Fruit fly (Drosophila melanogaster) whole organism, embryonic: ENCODE data around the gene N.
A peak's percentile ranks its signal among the peaks of the same experiment; 100 is the strongest.

Experiments used
- CG10462 ChIP-seq: fragments of 200-800 bp; sonication (Bioruptor generic); optimal IDR thresholded peaks from 2 replicates; lab custom pipeline; 2016; ENCODE audit warnings: missing biosample characterization, missing genetic modification characterization
- CG11085 ChIP-seq: fragments of 200-800 bp; sonication (Bioruptor generic); IDR thresholded peaks from 2 replicates; pipeline ENCODE4 v1.3.6; 2022; ENCODE audit warnings: missing biosample characterization, missing genetic modification characterization
- CG11560 ChIP-seq: fragments of 200-800 bp; sonication (Bioruptor generic); IDR thresholded peaks from 3 replicates; pipeline ENCODE4 v1.3.6; 2022; ENCODE audit warnings: missing biosample characterization, missing genetic modification characterization
- CG13424 ChIP-seq: fragments of 200-800 bp; sonication (Bioruptor generic); optimal IDR thresholded peaks from 2 replicates; lab custom pipeline; 2019; ENCODE audit warnings: missing biosample characterization, mild to moderate bottlenecking, missing genetic modification characterization, moderate library complexity
- CG14441 ChIP-seq: fragments of 200-800 bp; sonication (Bioruptor generic); IDR thresholded peaks from 2 replicates; pipeline ENCODE4 v1.3.6; 2022; ENCODE audit warnings: missing biosample characterization, missing genetic modification characterization
- CG15269 ChIP-seq: fragments of 200-800 bp; sonication (Bioruptor generic); optimal IDR thresholded peaks from 2 replicates; lab custom pipeline; 2018; ENCODE audit warnings: missing biosample characterization, mild to moderate bottlenecking, missing genetic modification characterization, moderate library complexity
- CG15696 ChIP-seq: fragments of 200-800 bp; sonication (Bioruptor generic); optimal IDR thresholded peaks from 2 replicates; lab custom pipeline; 2019; ENCODE audit warnings: missing biosample characterization, mild to moderate bottlenecking, missing genetic modification characterization, moderate library complexity
- CG1647 ChIP-seq: fragments of 200-800 bp; sonication (Bioruptor generic); optimal IDR thresholded peaks from 3 replicates; lab custom pipeline; 2016; ENCODE audit warnings: missing biosample characterization, missing genetic modification characterization
- CG2129 ChIP-seq: fragments of 200-800 bp; sonication (Bioruptor generic); IDR thresholded peaks from 2 replicates; pipeline ENCODE4 v1.3.6; 2022; ENCODE audit warnings: missing biosample characterization, missing genetic modification characterization; ENCODE audit not compliant: partially characterized antibody
- CG2199 ChIP-seq: fragments of 200-800 bp; sonication (Bioruptor generic); IDR thresholded peaks from 3 replicates; pipeline ENCODE4 v1.3.6; 2022; ENCODE audit warnings: missing biosample characterization, missing genetic modification characterization
- CG32532 ChIP-seq: fragments of 200-800 bp; sonication (Bioruptor generic); IDR thresholded peaks from 2 replicates; pipeline ENCODE4 v1.3.6; 2022; ENCODE audit warnings: missing biosample characterization, missing genetic modification characterization
- CG32767 ChIP-seq: fragments of 200-800 bp; sonication (Bioruptor generic); IDR thresholded peaks from 2 replicates; pipeline ENCODE4 v1.3.6; 2022; ENCODE audit warnings: missing biosample characterization, missing genetic modification characterization
- CG3407 ChIP-seq: fragments of 200-800 bp; sonication (Bioruptor generic); optimal IDR thresholded peaks from 2 replicates; lab custom pipeline; 2018; ENCODE audit warnings: missing biosample characterization, mild to moderate bottlenecking, missing genetic modification characterization
- CG34422 ChIP-seq: fragments of 200-800 bp; sonication (Bioruptor generic); IDR thresholded peaks from 3 replicates; pipeline ENCODE4 v1.3.6; 2022; ENCODE audit warnings: missing biosample characterization, missing genetic modification characterization
- CG3995 ChIP-seq: fragments of 200-800 bp; sonication (Bioruptor generic); optimal IDR thresholded peaks from 3 replicates; lab custom pipeline; 2016; ENCODE audit warnings: missing biosample characterization, missing genetic modification characterization
- CG4617 ChIP-seq: fragments of 200-800 bp; sonication (Bioruptor generic); optimal IDR thresholded peaks from 3 replicates; lab custom pipeline; 2016; ENCODE audit warnings: missing biosample characterization, missing genetic modification characterization, borderline replicate concordance
- CG4820 ChIP-seq: fragments of 200-800 bp; sonication (Bioruptor generic); optimal IDR thresholded peaks from 3 replicates; lab custom pipeline; 2016; ENCODE audit warnings: missing biosample characterization, missing genetic modification characterization
- CG6689 ChIP-seq: fragments of 200-800 bp; sonication (Bioruptor generic); IDR thresholded peaks from 2 replicates; pipeline ENCODE4 v1.3.6; 2022; ENCODE audit warnings: missing biosample characterization, missing genetic modification characterization
- CG7839 ChIP-seq: fragments of 200-800 bp; sonication (Bioruptor generic); optimal IDR thresholded peaks from 3 replicates; lab custom pipeline; 2018; ENCODE audit warnings: missing biosample characterization, mild to moderate bottlenecking, missing genetic modification characterization, moderate library complexity
- CG9215 ChIP-seq: fragments of 200-800 bp; sonication (Bioruptor generic); IDR thresholded peaks from 2 replicates; pipeline ENCODE4 v1.3.6; 2022; ENCODE audit warnings: missing biosample characterization, missing genetic modification characterization
- CHES-1-like ChIP-seq: fragments of 200-800 bp; sonication (Bioruptor generic); optimal IDR thresholded peaks from 2 replicates; lab custom pipeline; 2016; ENCODE audit warnings: missing biosample characterization, missing genetic modification characterization
- Dp ChIP-seq: fragments of 200-800 bp; sonication (Bioruptor generic); optimal IDR thresholded peaks from 2 replicates; lab custom pipeline; 2018; ENCODE audit warnings: missing biosample characterization, mild to moderate bottlenecking, missing genetic modification characterization, moderate library complexity
- Drgx ChIP-seq: fragments of 200-800 bp; sonication (Bioruptor generic); IDR thresholded peaks from 2 replicates; pipeline ENCODE4 v1.3.6; 2022; ENCODE audit warnings: missing biosample characterization, missing genetic modification characterization
- E2f1 ChIP-seq: fragments of 200-800 bp; sonication (Bioruptor generic); IDR thresholded peaks from 2 replicates; pipeline ENCODE4 v1.3.6; 2022; ENCODE audit warnings: missing biosample characterization, missing genetic modification characterization
- ERR ChIP-seq: fragments of 200-800 bp; sonication (Bioruptor generic); optimal IDR thresholded peaks from 2 replicates; lab custom pipeline; 2016; ENCODE audit warnings: missing biosample characterization, missing genetic modification characterization
- HLH54F ChIP-seq: fragments of 200-800 bp; sonication (Bioruptor generic); optimal IDR thresholded peaks from 3 replicates; lab custom pipeline; 2016; ENCODE audit warnings: missing biosample characterization, missing genetic modification characterization
- HmgZ ChIP-seq: fragments of 200-800 bp; sonication (Bioruptor generic); optimal IDR thresholded peaks from 2 replicates; lab custom pipeline; 2018; ENCODE audit warnings: missing biosample characterization, mild to moderate bottlenecking, missing genetic modification characterization
- Jarid2 ChIP-seq: fragments of 200-800 bp; sonication (Bioruptor generic); optimal IDR thresholded peaks from 3 replicates; lab custom pipeline; 2017; ENCODE audit warnings: mild to moderate bottlenecking, missing biosample characterization, missing genetic modification reagents, missing genetic modification characterization
- Lhr ChIP-seq: fragments of 200-800 bp; sonication (Bioruptor generic); optimal IDR thresholded peaks from 3 replicates; lab custom pipeline; 2017; ENCODE audit warnings: mild to moderate bottlenecking, missing biosample characterization, missing genetic modification reagents, missing genetic modification characterization
- NK7.1 ChIP-seq: fragments of 200-800 bp; sonication (Bioruptor generic); optimal IDR thresholded peaks from 3 replicates; lab custom pipeline; 2016; ENCODE audit warnings: missing biosample characterization, missing genetic modification characterization
- Neu2 ChIP-seq: fragments of 200-800 bp; sonication (Bioruptor generic); optimal IDR thresholded peaks from 3 replicates; lab custom pipeline; 2016; ENCODE audit warnings: missing biosample characterization, missing genetic modification characterization, borderline replicate concordance
- Rfx ChIP-seq: fragments of 200-800 bp; sonication (Bioruptor generic); IDR thresholded peaks from 2 replicates; pipeline ENCODE4 v1.3.6; 2022; ENCODE audit warnings: missing biosample characterization, missing genetic modification characterization
- Side ChIP-seq: fragments of 200-800 bp; sonication (Bioruptor generic); optimal IDR thresholded peaks from 2 replicates; lab custom pipeline; 2016; ENCODE audit warnings: missing biosample characterization, missing genetic modification characterization
- Six4 ChIP-seq: fragments of 200-800 bp; sonication (Bioruptor generic); optimal IDR thresholded peaks from 2 replicates; lab custom pipeline; 2016; ENCODE audit warnings: missing biosample characterization, missing genetic modification characterization
- Ssrp ChIP-seq: fragments of 200-800 bp; sonication (Bioruptor generic); optimal IDR thresholded peaks from 2 replicates; lab custom pipeline; 2018; ENCODE audit warnings: missing biosample characterization, mild to moderate bottlenecking, missing genetic modification characterization, moderate library complexity
- Tbp ChIP-seq: fragments of >200 bp; optimal IDR thresholded peaks from 2 replicates; lab custom pipeline; 2018; ENCODE audit warnings: missing biosample characterization, missing genetic modification characterization
- amos ChIP-seq: fragments of 200-800 bp; sonication (Bioruptor generic); IDR thresholded peaks from 2 replicates; pipeline ENCODE4 v1.3.6; 2022; ENCODE audit warnings: missing biosample characterization, missing genetic modification characterization; ENCODE audit not compliant: partially characterized antibody
- ara ChIP-seq: fragments of 200-800 bp; sonication (Bioruptor generic); IDR thresholded peaks from 2 replicates; pipeline ENCODE4 v1.3.6; 2022; ENCODE audit warnings: missing biosample characterization, missing genetic modification characterization
- bsh ChIP-seq, 2 experiments: fragments of 200-800 bp; sonication (Bioruptor generic); optimal IDR thresholded peaks; 2 replicates each; lab custom pipeline; 2017 to 2018; ENCODE audit warnings: mild to moderate bottlenecking in 2 of 2, missing biosample characterization in 2 of 2, missing genetic modification characterization in 2 of 2, moderate library complexity in 1 of 2
- danr ChIP-seq: fragments of 200-800 bp; sonication (Bioruptor generic); IDR thresholded peaks from 2 replicates; pipeline ENCODE4 v1.3.6; 2022; ENCODE audit warnings: missing biosample characterization, missing genetic modification characterization
- exex ChIP-seq: fragments of 200-800 bp; sonication (Bioruptor generic); optimal IDR thresholded peaks from 4 replicates; lab custom pipeline; 2018; ENCODE audit warnings: missing biosample characterization, mild to moderate bottlenecking, missing genetic modification characterization, moderate library complexity
- ham ChIP-seq: fragments of 200-800 bp; sonication (Bioruptor generic); IDR thresholded peaks from 2 replicates; pipeline ENCODE4 v1.3.6; 2022; ENCODE audit warnings: missing biosample characterization, missing genetic modification characterization
- lab ChIP-seq: fragments of 200-800 bp; sonication (Bioruptor generic); optimal IDR thresholded peaks from 3 replicates; lab custom pipeline; 2017; ENCODE audit warnings: missing biosample characterization, missing genetic modification characterization, mild to moderate bottlenecking, moderate library complexity, missing genetic modification reagents
- maf-S ChIP-seq: fragments of 200-800 bp; sonication (Bioruptor generic); optimal IDR thresholded peaks from 2 replicates; lab custom pipeline; 2016; ENCODE audit warnings: missing biosample characterization, missing genetic modification characterization
- nerfin-2 ChIP-seq: fragments of 200-800 bp; sonication (Bioruptor generic); IDR thresholded peaks from 2 replicates; pipeline ENCODE4 v1.3.6; 2022; ENCODE audit warnings: missing biosample characterization, missing genetic modification characterization; ENCODE audit not compliant: partially characterized antibody
- pzg ChIP-seq: fragments of 200-800 bp; sonication (Bioruptor generic); optimal IDR thresholded peaks from 3 replicates; lab custom pipeline; 2018; ENCODE audit warnings: missing biosample characterization, mild to moderate bottlenecking, missing genetic modification characterization, moderate library complexity
- sens-2 ChIP-seq: fragments of 200-800 bp; sonication (Bioruptor generic); IDR thresholded peaks from 2 replicates; pipeline ENCODE4 v1.3.6; 2022; ENCODE audit warnings: missing biosample characterization, missing genetic modification characterization
- slou ChIP-seq: fragments of 200-800 bp; sonication (Bioruptor generic); optimal IDR thresholded peaks from 3 replicates; lab custom pipeline; 2016; ENCODE audit warnings: missing biosample characterization, missing genetic modification characterization
- tll ChIP-seq, 2 experiments: fragments of 200-800 bp in 1 of 2; fragments of >200 bp in 1 of 2; sonication (Bioruptor generic) in 1 of 2; optimal IDR thresholded peaks; 2 replicates each; lab custom pipeline; 2017 to 2019; ENCODE audit warnings: missing biosample characterization in 2 of 2, missing genetic modification characterization in 2 of 2, mild to moderate bottlenecking in 1 of 2, moderate library complexity in 1 of 2
- ttk ChIP-seq: fragments of 200-800 bp; sonication (Bioruptor generic); IDR thresholded peaks from 2 replicates; pipeline ENCODE4 v2.1.2; 2022; ENCODE audit warnings: missing biosample characterization, missing genetic modification characterization
- vfl ChIP-seq: fragments of 200-800 bp; sonication (Bioruptor generic); optimal IDR thresholded peaks from 2 replicates; lab custom pipeline; 2016; ENCODE audit warnings: missing biosample characterization, missing genetic modification characterization

Gene N

dm6 chrX:3085839-3086238, 48.8 kb upstream of the N start (continued):
- TF ChIP-seq CG1647 (GFP tag; lab: Kevin White, UChicago) (no peak), CG9215 (no peak; the same call in 1 of the 2 replicates), vfl (GFP tag; lab: Kevin White, UChicago) (peak; percentile 43), ara (GFP tag; lab: Robert Waterston, UW) (peak; percentile 78), CHES-1-like (GFP tag; lab: Kevin White, UChicago) (peak; percentile 21), CG11560 (tag; lab: Robert Waterston, UW) (peak; percentile 30; the same call in 1 of the 3 replicates), CG7839 (tag; lab: Kevin White, UChicago) (peak; percentile 72), bsh (GFP tag; optimal IDR thresholded peaks at IDR 0.05; lab: Kevin White, UChicago) (peak in 1 of 2 experiments; percentile 75), Dp (GFP tag; lab: Kevin White, UChicago) (no peak), sens-2 (GFP tag; lab: Robert Waterston, UW) (peak; percentile 75), Lhr (GFP tag; lab: Kevin White, UChicago) (peak; percentile 10), CG4617 (GFP tag; lab: Kevin White, UChicago) (no peak), CG13424 (tag; lab: Kevin White, UChicago) (peak; percentile 41), CG3407 (GFP tag; lab: Kevin White, UChicago) (peak; percentile 47), Neu2 (GFP tag; lab: Kevin White, UChicago) (no peak), HmgZ (no peak), Tbp (no peak), Side (peak; percentile 67), exex (tag; lab: Kevin White, UChicago) (no peak), ham (GFP tag; lab: Robert Waterston, UW) (no peak), CG3995 (no peak), E2f1 (GFP tag; lab: Robert Waterston, UW) (peak; percentile 22), CG10462 (GFP tag; lab: Kevin White, UChicago) (no peak), ttk (GFP tag; lab: Robert Waterston, UW) (peak; percentile 79), Jarid2 (GFP tag; lab: Kevin White, UChicago) (no peak), CG34422 (peak; percentile 59; the same call in 1 of the 3 replicates), Drgx (GFP tag; lab: Robert Waterston, UW) (no peak; the same call in 1 of the 2 replicates), CG11085 (peak; percentile 53), nerfin-2 (no peak), CG15269 (tag; lab: Kevin White, UChicago) (peak; percentile 68), lab (GFP tag; lab: Kevin White, UChicago) (no peak), Six4 (no peak), CG6689 (peak; percentile 78), CG2129 (GFP tag; lab: Robert Waterston, UW) (no peak), Rfx (peak; percentile 61), amos (GFP tag; lab: Robert Waterston, UW) (no peak), NK7.1 (GFP tag; lab: Kevin White, UChicago) (peak; percentile 56), CG14441 (peak; percentile 73), CG32767 (peak; percentile 56), CG2199 (GFP tag; lab: Robert Waterston, UW) (no peak), ERR (peak; percentile 55), HLH54F (GFP tag; lab: Kevin White, UChicago) (no peak), tll (GFP tag; optimal IDR thresholded peaks at IDR 0.05; lab: Kevin White, UChicago) (no peak), maf-S (peak; percentile 58), slou (GFP tag; lab: Kevin White, UChicago) (peak; percentile 50), danr (peak; percentile 38; the same call in 1 of the 2 replicates), CG32532 (GFP tag; lab: Robert Waterston, UW) (peak; percentile 57; the same call in 1 of the 2 replicates), pzg (no peak), CG15696 (tag; lab: Kevin White, UChicago) (no peak), CG4820 (GFP tag; lab: Kevin White, UChicago) (peak; percentile 17), Ssrp (peak; percentile 52)
